Worm (Caenorhabditis elegans) whole organism, midembryonic: ENCODE data around the gene Y43F4A.1.
"Not testable (repeated sequence)": the region's sequence is repeated elsewhere in the genome, so short reads cannot be mapped to it uniquely, and the experiment has no call there.

Source experiments
- T22C8.4 ChIP-seq: fragments of 200-800 bp; sonication (Bioruptor generic); IDR thresholded peaks from 2 replicates; pipeline ENCODE4 v1.3.6; 2022; ENCODE audit warnings: missing genetic modification characterization, missing compliant biosample characterization
- cog-1 ChIP-seq: sonication (generic microtip); optimal IDR thresholded peaks from 2 replicates; lab custom pipeline; 2016; ENCODE audit warnings: missing genetic modification characterization, missing compliant biosample characterization
- flt-1 ChIP-seq: fragments of 200-800 bp; sonication (Bioruptor generic); IDR thresholded peaks from 2 replicates; pipeline ENCODE4 v1.3.6; 2022; ENCODE audit warnings: missing genetic modification characterization, missing compliant biosample characterization
- klf-2 ChIP-seq: fragments of 200-800 bp; sonication (Bioruptor generic); conservative IDR thresholded peaks from 2 replicates; pipeline ENCODE4 v1.3.6; 2022; ENCODE audit warnings: missing genetic modification reagents, missing genetic modification characterization, missing compliant biosample characterization
- med-1 ChIP-seq: sonication (generic microtip); optimal IDR thresholded peaks from 2 replicates; lab custom pipeline; 2017; ENCODE audit warnings: missing genetic modification characterization, mild to moderate bottlenecking, missing compliant biosample characterization, antibody characterized with exemption, missing genetic modification reagents; ENCODE audit not compliant: insufficient read depth
- ref-1 ChIP-seq: fragments of 200-800 bp; sonication (Bioruptor generic); conservative IDR thresholded peaks from 2 replicates; pipeline ENCODE4 v1.3.6; 2022; ENCODE audit warnings: missing genetic modification reagents, missing genetic modification characterization, missing compliant biosample characterization
- tab-1 ChIP-seq: fragments of 200-800 bp; sonication (Bioruptor generic); IDR thresholded peaks from 2 replicates; pipeline ENCODE4 v1.3.6; 2022; ENCODE audit warnings: missing genetic modification characterization, missing compliant biosample characterization
- ztf-23 ChIP-seq: fragments of 200-800 bp; sonication (Bioruptor generic); IDR thresholded peaks from 2 replicates; pipeline ENCODE4 v1.3.6; 2022; ENCODE audit warnings: missing genetic modification reagents, missing genetic modification characterization, missing compliant biosample characterization
- ztf-29 ChIP-seq: fragments of 200-800 bp; sonication (Bioruptor generic); IDR thresholded peaks from 2 replicates; pipeline ENCODE4 v1.3.6; 2022; ENCODE audit warnings: missing genetic modification reagents, missing genetic modification characterization, missing compliant biosample characterization

The Y43F4A.1 gene

DNA sequence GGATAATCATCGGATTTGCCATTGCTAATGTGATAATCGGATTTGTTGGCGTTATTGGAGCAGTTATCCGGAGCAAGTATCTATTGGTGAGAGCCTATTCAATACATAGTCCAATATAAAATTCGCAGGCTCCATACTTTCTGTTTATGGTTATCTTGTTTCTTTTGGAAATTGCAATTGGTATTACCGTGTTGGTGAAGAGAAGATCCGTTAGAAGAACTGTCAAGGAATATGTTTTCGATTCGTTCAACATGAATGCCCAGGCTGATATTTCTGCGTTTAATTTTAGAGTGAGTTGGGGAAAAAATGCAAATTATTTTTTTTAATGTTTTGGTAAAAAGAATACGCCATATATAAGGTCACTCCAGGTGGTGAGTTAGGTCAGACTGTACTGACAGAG is 9.8 kb upstream of the Y43F4A.1 start:
- TF ChIP-seq med-1 (no peak), ztf-23 (GFP tag; lab: Robert Waterston, UW) (no peak), ref-1 (GFP tag; lab: Robert Waterston, UW) (no peak)

DNA sequence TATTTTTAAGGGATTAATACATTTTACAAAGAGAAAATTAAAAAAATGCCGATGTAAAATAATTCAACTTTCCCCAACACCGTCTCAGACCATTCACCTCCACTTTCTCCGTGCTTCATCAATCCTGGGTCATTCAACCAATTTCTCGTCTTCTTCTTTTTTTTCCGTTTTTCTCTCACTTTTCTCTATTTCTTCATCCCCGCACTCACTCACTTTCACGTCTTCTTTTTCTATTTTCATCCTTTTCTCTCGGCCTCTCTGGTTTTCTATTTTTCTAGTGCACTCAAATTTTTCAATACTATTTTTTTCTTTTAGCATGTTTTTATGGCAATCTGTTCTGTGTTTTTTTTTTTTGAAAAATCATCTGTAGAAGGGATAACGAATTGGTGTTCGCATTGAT is 7.2 kb upstream of the Y43F4A.1 start:
- no peak for TF ChIP-seq med-1
- no peak for TF ChIP-seq klf-2 (GFP tag; lab: Robert Waterston, UW)
- TF ChIP-seq ztf-23 (GFP tag; lab: Robert Waterston, UW) = no peak
- TF ChIP-seq ref-1 (GFP tag; lab: Robert Waterston, UW) = no peak
- TF ChIP-seq ztf-29 = no peak
- no peak for TF ChIP-seq cog-1 (tag; lab: Kevin White, UChicago)
- TF ChIP-seq tab-1 (GFP tag; lab: Robert Waterston, UW) = no peak
- TF ChIP-seq T22C8.4 (GFP tag; lab: Robert Waterston, UW) = no peak

DNA sequence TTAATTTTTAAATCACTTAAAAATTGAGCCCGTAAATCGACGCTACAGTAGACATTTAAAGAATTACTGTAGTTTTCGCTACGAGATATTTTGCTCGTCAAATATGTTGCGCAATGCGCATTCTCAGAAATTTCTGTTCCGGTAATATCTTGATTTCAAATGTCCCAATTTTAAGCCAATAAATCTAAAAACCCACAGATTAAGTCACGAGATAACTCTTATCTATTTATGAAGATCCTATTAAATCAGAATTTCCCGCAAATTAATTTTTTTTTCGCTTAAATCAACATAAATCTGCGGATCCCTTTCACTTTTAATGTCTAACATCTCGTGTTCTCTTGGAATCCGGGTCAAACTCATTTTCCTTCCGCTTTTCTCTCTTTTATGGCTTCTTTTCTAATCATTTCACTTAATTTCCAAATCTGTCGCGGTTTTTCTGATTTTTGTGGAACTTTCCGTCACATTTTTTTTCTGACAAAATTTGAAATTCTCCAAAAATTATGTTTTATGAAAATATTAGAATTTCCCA is 6.3 kb upstream of the Y43F4A.1 start:
- no peak for TF ChIP-seq tab-1 (GFP tag; lab: Robert Waterston, UW)
- no peak for TF ChIP-seq cog-1 (tag; lab: Kevin White, UChicago)
- TF ChIP-seq flt-1 (GFP tag; lab: Robert Waterston, UW) = no peak
- TF ChIP-seq T22C8.4 (GFP tag; lab: Robert Waterston, UW) = no peak
- TF ChIP-seq ztf-23 (GFP tag; lab: Robert Waterston, UW) = no peak
- TF ChIP-seq ref-1 (GFP tag; lab: Robert Waterston, UW) = no peak
- no peak for TF ChIP-seq ztf-29

DNA sequence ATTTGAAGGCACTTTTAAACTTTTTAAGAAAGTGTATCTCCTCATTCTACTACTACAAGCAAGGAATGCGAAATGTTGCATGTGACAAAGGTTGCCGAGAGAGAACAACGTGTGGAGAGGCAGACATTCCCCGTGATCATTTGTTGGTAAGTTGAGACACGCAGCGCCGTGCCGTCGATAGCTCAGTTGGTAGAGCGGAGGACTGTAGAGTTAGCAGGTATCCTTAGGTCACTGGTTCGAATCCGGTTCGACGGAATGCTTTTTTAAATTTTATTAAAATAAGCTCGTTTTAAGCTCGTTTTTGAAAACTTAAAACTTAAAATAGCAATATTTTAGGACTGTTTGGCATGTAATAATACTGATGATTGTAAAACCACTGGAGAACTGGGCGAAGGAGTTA is 1.5 kb downstream of the Y43F4A.1 start:
- no peak for TF ChIP-seq klf-2 (GFP tag; lab: Robert Waterston, UW)
- TF ChIP-seq med-1 = no peak
- TF ChIP-seq flt-1 (GFP tag; lab: Robert Waterston, UW) = peak; percentile 50; the same call in 1 of the 2 replicates
- TF ChIP-seq tab-1 (GFP tag; lab: Robert Waterston, UW) = peak; percentile 71
- TF ChIP-seq ztf-23 (GFP tag; lab: Robert Waterston, UW) = 0 out of 2 replicates have a peak, but pooled peaks have one; percentile 48
- TF ChIP-seq cog-1 (tag; lab: Kevin White, UChicago) = no peak
- TF ChIP-seq T22C8.4 (GFP tag; lab: Robert Waterston, UW) = no peak
- TF ChIP-seq ref-1 (GFP tag; lab: Robert Waterston, UW) = no peak; the same call in 1 of the 2 replicates

ce11 chrIII:13225019-13225418 is 2.1 kb downstream of the Y43F4A.1 start:
- TF ChIP-seq tab-1 (GFP tag; lab: Robert Waterston, UW) (peak; percentile 85), T22C8.4 (GFP tag; lab: Robert Waterston, UW) (0 out of 2 replicates have a peak, but pooled peaks have one; percentile 57), flt-1 (GFP tag; lab: Robert Waterston, UW) (peak; percentile 89), klf-2 (GFP tag; lab: Robert Waterston, UW) (peak; percentile 68; the same call in 1 of the 2 replicates), cog-1 (tag; lab: Kevin White, UChicago) (no peak), med-1 (no peak), ztf-23 (GFP tag; lab: Robert Waterston, UW) (peak; percentile 69), ztf-29 (peak; percentile 53; the same call in 1 of the 2 replicates), ref-1 (GFP tag; lab: Robert Waterston, UW) (peak; percentile 74)

DNA sequence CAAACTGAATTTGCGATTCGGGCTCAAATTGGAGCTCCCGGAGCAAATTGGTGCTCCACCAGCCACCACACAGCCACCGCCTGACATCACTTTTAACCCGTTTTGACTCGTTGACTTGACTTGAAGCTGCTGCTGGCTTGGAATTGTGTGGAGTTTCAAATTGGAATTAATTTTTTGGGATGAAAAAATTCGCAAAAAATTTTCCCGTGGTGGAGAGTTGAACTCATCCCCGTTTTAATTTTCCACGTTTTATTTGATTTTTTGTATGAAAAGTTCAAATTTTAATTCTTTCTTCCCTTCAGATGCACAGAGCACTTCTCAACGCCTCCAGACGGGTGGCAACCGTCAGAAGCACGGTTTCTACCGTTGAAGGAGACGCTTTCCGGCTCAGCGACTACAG is 22.4 kb downstream of the Y43F4A.1 start, which contains the start of gene Y43F4A.4:
Gene Y43F4A.4 (plus strand): TSS at position 301 of the 400 bp plus-strand sequence.
- not testable (repeated sequence) for TF ChIP-seq ztf-29; klf-2 (GFP tag; lab: Robert Waterston, UW); flt-1 (GFP tag; lab: Robert Waterston, UW)

DNA sequence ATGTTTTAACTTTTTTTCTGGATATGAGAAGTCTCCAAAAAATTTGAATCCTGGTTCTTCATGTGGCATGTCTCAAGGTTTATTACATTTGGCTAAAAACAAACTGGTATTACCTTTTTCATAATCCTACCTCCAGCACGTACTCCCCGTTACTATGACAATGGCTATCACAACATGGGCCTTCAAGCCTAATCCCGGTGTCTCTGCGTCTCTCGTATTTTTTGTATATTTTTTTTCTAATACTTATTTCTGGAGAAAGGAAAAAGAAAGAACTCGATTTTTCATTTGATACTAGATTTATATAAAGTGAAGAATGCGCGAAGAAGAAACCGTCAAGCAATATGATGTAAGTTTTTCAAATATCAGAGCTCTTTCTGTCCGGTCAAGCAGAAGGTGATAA is 23.4 kb downstream of the Y43F4A.1 start, which contains the start of gene anoh-1:
Gene anoh-1 (plus strand): TSS at position 301 of the 400 bp plus-strand sequence.
- no peak for TF ChIP-seq tab-1 (GFP tag; lab: Robert Waterston, UW)
- no peak for TF ChIP-seq T22C8.4 (GFP tag; lab: Robert Waterston, UW)
- TF ChIP-seq med-1 = no peak
- no peak for TF ChIP-seq cog-1 (tag; lab: Kevin White, UChicago)
- TF ChIP-seq flt-1 (GFP tag; lab: Robert Waterston, UW) = no peak
- no peak for TF ChIP-seq klf-2 (GFP tag; lab: Robert Waterston, UW)
- TF ChIP-seq ztf-23 (GFP tag; lab: Robert Waterston, UW) = no peak
- TF ChIP-seq ztf-29 = no peak
- no peak for TF ChIP-seq ref-1 (GFP tag; lab: Robert Waterston, UW)

DNA sequence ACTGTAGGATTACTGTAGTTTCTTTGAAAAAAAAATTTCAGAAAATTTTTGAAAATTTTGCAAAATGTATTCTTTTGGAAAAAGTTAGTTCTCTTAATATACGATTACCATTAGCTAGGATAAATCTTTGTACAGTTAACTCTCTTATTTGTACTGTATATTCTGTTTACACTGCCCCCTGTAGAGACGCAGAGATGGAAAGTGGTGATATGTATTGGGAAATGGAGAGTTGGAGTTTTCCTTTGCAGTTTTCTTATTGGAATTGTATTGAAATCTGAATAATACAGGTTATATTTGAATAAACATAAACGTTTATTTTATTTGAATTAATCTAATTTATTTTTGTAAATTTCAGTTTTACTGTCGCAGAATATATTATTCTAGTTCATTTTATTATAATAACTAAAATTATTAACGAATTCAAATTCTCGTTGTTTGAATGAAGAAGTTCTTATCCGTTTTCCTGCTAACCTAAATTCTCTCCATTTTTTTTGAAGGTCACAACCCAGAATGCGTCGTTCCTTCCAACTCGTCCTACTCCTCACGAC is 31.4 kb downstream of the Y43F4A.1 start, which contains the start of gene F56A8.9:
Gene F56A8.9 (plus strand): TSS at position 498 of the 548 bp plus-strand sequence.
- TF ChIP-seq tab-1 (GFP tag; lab: Robert Waterston, UW) (no peak), med-1 (no peak), cog-1 (tag; lab: Kevin White, UChicago) (no peak), T22C8.4 (GFP tag; lab: Robert Waterston, UW) (no peak), klf-2 (GFP tag; lab: Robert Waterston, UW) (no peak), ztf-29 (no peak)

DNA sequence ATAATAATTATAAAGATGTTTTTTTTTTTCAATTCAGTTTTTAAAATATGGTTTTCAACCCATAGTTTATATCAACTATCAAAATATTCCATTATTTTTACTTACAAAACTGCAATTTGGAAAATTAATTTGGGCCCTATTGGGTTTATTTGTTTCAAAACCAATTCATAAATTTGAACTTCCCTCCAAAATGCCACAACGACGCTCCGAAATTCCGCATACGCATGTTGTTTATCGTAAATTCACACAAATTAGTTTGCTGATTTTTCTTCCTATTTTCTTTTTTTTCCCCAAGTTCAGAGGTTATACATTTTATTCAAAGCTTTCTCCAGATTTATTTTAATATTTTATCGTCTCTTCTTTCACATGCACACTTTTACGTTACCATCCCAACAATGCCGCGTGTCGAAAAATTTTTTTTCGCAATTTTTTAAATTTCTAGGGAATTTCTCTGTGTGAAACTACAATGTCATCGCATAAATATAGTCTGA is 33.6 kb downstream of the Y43F4A.1 start, which contains the start of gene F56A8.3:
Gene F56A8.3 (plus strand): TSS at position 441 of the 491 bp plus-strand sequence.
- TF ChIP-seq cog-1 (tag; lab: Kevin White, UChicago) (no peak), T22C8.4 (GFP tag; lab: Robert Waterston, UW) (no peak), ztf-29 (no peak), klf-2 (GFP tag; lab: Robert Waterston, UW) (no peak), flt-1 (GFP tag; lab: Robert Waterston, UW) (no peak), ztf-23 (GFP tag; lab: Robert Waterston, UW) (no peak), tab-1 (GFP tag; lab: Robert Waterston, UW) (no peak), ref-1 (GFP tag; lab: Robert Waterston, UW) (no peak), med-1 (no peak)
